Worm (Caenorhabditis elegans): ENCODE data around the gene kin-18.
A peak's percentile ranks its signal among the peaks of the same experiment; 100 is the strongest.

Gene kin-18

DNA sequence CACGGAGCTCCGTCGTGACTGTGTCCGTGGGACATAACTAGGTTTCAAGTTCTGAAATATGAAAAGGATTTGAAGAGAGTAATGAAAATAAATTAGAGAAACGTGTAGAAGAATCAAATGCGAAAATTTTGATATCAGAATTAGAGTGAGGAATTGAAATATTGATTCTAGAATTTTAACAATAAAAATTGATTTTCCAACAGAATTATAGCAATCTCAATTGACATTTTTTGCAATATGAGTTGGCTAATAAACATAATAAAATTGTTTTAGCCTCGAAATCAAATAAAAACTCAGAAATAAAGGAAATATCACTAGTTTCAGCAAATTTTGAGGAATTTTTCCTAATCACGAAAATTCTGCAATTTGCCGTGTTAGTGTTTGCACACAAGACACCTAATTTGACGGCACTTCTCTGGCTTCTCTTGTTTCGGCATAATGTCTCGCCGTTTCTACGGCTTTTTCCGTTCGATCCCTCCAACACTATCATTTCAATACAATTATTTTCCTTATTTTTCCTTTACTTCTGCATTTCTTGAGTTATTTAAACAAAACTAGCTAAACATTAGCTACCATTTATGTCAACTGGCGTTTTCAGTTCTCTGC, 2.0 kb upstream of the kin-18 start, which contains the start of gene nmt-1 (continued):
- TF ChIP-seq hlh-6 (tag; optimal IDR thresholded peaks at IDR 0.05) = no peak
- no peak for TF ChIP-seq dve-1 (tag; optimal IDR thresholded peaks at IDR 0.05)
- no peak for TF ChIP-seq fkh-10 (GFP tag; optimal IDR thresholded peaks at IDR 0.05)
- no peak for TF ChIP-seq zip-5 (tag; optimal IDR thresholded peaks at IDR 0.05)
- no peak for TF ChIP-seq fkh-6 (tag; optimal IDR thresholded peaks at IDR 0.05)

DNA sequence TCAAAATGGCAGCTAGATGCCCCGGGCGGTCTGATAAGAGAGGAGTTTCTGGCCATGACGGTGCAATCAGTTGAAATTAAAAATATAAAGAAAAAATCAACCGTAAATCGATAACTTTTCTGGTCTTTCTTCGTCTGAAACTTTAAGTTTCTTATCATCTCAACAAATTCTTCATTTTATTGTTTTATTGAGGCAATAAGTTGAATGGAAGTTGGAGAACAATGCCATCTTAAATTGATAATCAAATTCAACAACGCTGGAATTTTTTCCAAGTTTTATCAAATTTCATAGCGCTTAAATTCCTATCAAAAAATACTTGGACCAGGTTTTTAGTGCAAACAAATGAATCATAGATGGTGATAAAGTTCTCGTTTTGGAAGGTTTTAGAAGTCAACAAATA, 1.4 kb upstream of the kin-18 start:
- TF ChIP-seq F13H6.1 (tag; optimal IDR thresholded peaks at IDR 0.05) (no peak), sox-2 (GFP tag; IDR thresholded peaks at IDR 0.05) (no peak), elt-2 (tag; optimal IDR thresholded peaks at IDR 0.05) (peak; percentile 42)

DNA sequence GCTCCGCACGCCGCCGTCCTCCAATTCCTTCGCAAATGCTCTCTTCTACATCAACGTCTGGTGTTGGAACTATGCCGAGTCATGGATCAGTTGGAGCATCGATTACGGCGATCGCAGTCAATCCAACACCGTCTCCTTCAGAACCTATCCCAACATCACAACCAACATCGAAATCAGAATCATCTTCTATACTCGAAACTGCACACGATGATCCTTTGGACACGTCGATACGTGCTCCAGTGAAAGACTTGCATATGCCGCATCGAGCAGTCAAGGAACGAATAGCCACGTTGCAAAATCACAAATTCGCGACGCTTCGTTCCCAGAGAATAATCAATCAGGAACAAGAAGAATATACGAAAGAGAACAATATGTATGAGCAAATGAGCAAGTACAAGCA, 2.6 kb downstream of the kin-18 start:
- TF ChIP-seq che-1 (tag; optimal IDR thresholded peaks at IDR 0.05) = no peak
- no peak for TF ChIP-seq nfya-1 (tag; optimal IDR thresholded peaks at IDR 0.05)
- TF ChIP-seq unc-42 (tag; optimal IDR thresholded peaks at IDR 0.05) = no peak
- no peak for TF ChIP-seq tbx-7 (tag; optimal IDR thresholded peaks at IDR 0.05)
- TF ChIP-seq dve-1 (tag; optimal IDR thresholded peaks at IDR 0.05) = no peak
- no peak for TF ChIP-seq ceh-14 (tag; optimal IDR thresholded peaks at IDR 0.05)
- TF ChIP-seq pha-4 (tag; optimal IDR thresholded peaks at IDR 0.05) = no peak
- no peak for TF ChIP-seq ztf-16 (tag; optimal IDR thresholded peaks at IDR 0.05)
- no peak for TF ChIP-seq ceh-24 (tag; optimal IDR thresholded peaks at IDR 0.05)
- TF ChIP-seq ceh-9 (tag; optimal IDR thresholded peaks at IDR 0.05) = no peak
- no peak for TF ChIP-seq fkh-6 (tag; optimal IDR thresholded peaks at IDR 0.05)
- TF ChIP-seq npax-4 (tag; optimal IDR thresholded peaks at IDR 0.05) = no peak
- no peak for TF ChIP-seq tbx-2 (tag; optimal IDR thresholded peaks at IDR 0.05)
- no peak for TF ChIP-seq ama-1 (optimal IDR thresholded peaks at IDR 0.05)
- no peak for TF ChIP-seq T23F11.4 (GFP tag; optimal IDR thresholded peaks at IDR 0.05)
- no peak for TF ChIP-seq pax-1 (tag; optimal IDR thresholded peaks at IDR 0.05)
- TF ChIP-seq rnt-1 (tag; optimal IDR thresholded peaks at IDR 0.05) = no peak

DNA sequence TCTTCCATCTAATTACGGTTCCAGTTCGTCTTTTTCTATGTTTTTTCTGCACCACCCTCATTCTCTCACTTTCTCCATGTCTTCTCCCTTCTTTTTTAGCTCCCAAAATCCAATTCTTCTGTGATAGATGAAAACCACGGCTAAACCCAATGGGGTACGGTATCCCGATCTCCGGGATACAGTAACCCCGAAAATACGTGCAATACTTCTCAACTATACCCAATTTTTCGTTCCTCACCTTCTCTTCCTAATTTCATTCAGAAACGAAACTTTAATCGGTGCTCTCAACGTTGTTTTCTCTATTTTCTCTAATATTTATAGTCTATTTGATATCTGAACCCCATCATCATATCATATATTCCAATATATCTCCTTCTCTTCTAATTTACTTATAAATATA, 5.2 kb downstream of the kin-18 start:
- TF ChIP-seq F13H6.1 (tag; optimal IDR thresholded peaks at IDR 0.05) (no peak), sox-4 (tag; optimal IDR thresholded peaks at IDR 0.05) (peak; percentile 7)

DNA sequence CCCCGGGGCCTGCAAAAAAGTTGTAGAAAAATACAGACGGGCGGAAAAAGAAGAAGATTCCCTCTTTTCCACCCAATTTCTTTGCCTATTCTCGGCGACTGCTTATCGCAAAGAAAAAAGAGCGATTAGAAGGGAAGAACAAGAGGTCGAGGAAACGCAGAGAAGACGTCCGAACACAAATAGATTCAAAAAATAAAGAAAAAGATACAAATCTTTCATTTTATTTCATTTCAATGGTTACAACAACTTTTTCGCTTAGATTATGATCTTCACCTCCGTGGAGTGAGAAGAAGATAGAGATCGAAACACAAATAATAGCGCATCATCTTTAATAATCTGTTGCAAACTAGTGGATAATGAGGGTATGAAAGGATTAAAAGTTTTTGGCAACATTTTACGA, 13.6 kb downstream of the kin-18 start:
- TF ChIP-seq hlh-30 (tag; optimal IDR thresholded peaks at IDR 0.05; ENCODE audit: insufficient read depth) (no peak), rnt-1 (tag; optimal IDR thresholded peaks at IDR 0.05) (peak; percentile 42), elt-2 (tag; optimal IDR thresholded peaks at IDR 0.05) (peak; percentile 39)

DNA sequence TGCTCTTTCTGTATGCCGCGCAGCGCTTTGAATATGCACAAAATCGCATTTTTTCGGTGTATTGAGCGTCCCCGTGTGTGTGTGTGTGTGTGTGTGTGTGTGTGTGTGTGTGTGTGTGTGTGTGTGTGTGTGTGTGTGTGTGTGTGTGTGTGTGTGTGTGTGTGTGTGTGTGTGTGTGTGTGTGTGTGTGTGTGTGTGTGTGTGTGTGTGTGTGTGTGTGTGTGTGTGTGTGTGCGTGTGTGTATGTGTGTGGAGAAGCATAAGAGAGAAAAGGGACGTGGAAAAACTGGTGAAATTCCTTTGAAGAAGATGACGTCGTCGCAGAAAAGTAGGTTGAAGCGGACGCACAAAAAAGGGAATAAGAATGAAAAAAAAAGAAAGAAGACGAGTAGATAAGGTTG, 15.0 kb downstream of the kin-18 start:
- TF ChIP-seq pat-9 (tag; optimal IDR thresholded peaks at IDR 0.05) = peak; percentile 65
- peak; percentile 67 for TF ChIP-seq K02D7.2 (tag; optimal IDR thresholded peaks at IDR 0.05)
- peak; percentile 34 for TF ChIP-seq unc-42 (tag; optimal IDR thresholded peaks at IDR 0.05)
- peak; percentile 15 for TF ChIP-seq ceh-24 (tag; optimal IDR thresholded peaks at IDR 0.05)
- TF ChIP-seq Y22D7AL.16 (tag; optimal IDR thresholded peaks at IDR 0.05) = peak; percentile 5
- TF ChIP-seq sox-4 (tag; optimal IDR thresholded peaks at IDR 0.05) = peak; percentile 60
- TF ChIP-seq ceh-31 (tag; optimal IDR thresholded peaks at IDR 0.05) = peak; percentile 3
- TF ChIP-seq che-1 (tag; optimal IDR thresholded peaks at IDR 0.05) = peak; percentile 49
- TF ChIP-seq elt-2 (tag; optimal IDR thresholded peaks at IDR 0.05) = peak; percentile 54
- TF ChIP-seq tbx-2 (tag; optimal IDR thresholded peaks at IDR 0.05) = peak; percentile 49
- peak; percentile 27 for TF ChIP-seq pha-2 (tag; optimal IDR thresholded peaks at IDR 0.05)
- peak; percentile 44 for TF ChIP-seq hlh-13 (GFP tag; optimal IDR thresholded peaks at IDR 0.05)
- TF ChIP-seq lin-11 (tag; optimal IDR thresholded peaks at IDR 0.05) = peak; percentile 12
- peak; percentile 63 for TF ChIP-seq C38D4.7 (GFP tag; optimal IDR thresholded peaks at IDR 0.05)
- peak; percentile 39 for TF ChIP-seq ceh-18 (tag; optimal IDR thresholded peaks at IDR 0.05)
- peak; percentile 59 for TF ChIP-seq ceh-19 (GFP tag; optimal IDR thresholded peaks at IDR 0.05)
- TF ChIP-seq gmeb-2 (tag; optimal IDR thresholded peaks at IDR 0.05) = peak; percentile 71
- peak; percentile 3 for TF ChIP-seq C08G9.2 (tag; optimal IDR thresholded peaks at IDR 0.05)
- TF ChIP-seq ceh-6 (GFP tag; optimal IDR thresholded peaks at IDR 0.05) = peak; percentile 59
- TF ChIP-seq T23F11.4 (GFP tag; optimal IDR thresholded peaks at IDR 0.05) = peak; percentile 65
- TF ChIP-seq fkh-6 (tag; optimal IDR thresholded peaks at IDR 0.05) = peak; percentile 7
